Worm (Caenorhabditis elegans) whole organism, mixed stage, embryonic: ENCODE results near the gene F32D8.15.

Experiments used
- blmp-1 ChIP-seq: fragments of 150-350 bp; optimal IDR thresholded peaks from 2 replicates; lab custom pipeline; 2014; ENCODE audit warnings: missing biosample characterization, missing genetic modification characterization
- lin-13 ChIP-seq: fragments of 150-350 bp; optimal IDR thresholded peaks from 2 replicates; lab custom pipeline; 2014; ENCODE audit warnings: missing biosample characterization, missing genetic modification characterization
- lsy-2 ChIP-seq: fragments of 150-350 bp; optimal IDR thresholded peaks from 2 replicates; lab custom pipeline; 2014; ENCODE audit warnings: missing biosample characterization, missing genetic modification characterization
- mls-2 ChIP-seq: sonication (generic microtip); optimal IDR thresholded peaks from 2 replicates; lab custom pipeline; 2016; ENCODE audit warnings: mild to moderate bottlenecking, missing genetic modification characterization, moderate library complexity, missing compliant biosample characterization
- nhr-12 ChIP-seq: fragments of 150-350 bp; optimal IDR thresholded peaks from 2 replicates; lab custom pipeline; 2014; ENCODE audit warnings: missing biosample characterization, missing genetic modification characterization
- nhr-28 ChIP-seq: fragments of 150-350 bp; optimal IDR thresholded peaks from 2 replicates; lab custom pipeline; 2014; ENCODE audit warnings: missing biosample characterization, missing genetic modification characterization
- pha-4 ChIP-seq: fragments of 150-350 bp; optimal IDR thresholded peaks from 2 replicates; lab custom pipeline; 2018; ENCODE audit warnings: missing biosample characterization, missing genetic modification reagents, missing genetic modification characterization

DNA sequence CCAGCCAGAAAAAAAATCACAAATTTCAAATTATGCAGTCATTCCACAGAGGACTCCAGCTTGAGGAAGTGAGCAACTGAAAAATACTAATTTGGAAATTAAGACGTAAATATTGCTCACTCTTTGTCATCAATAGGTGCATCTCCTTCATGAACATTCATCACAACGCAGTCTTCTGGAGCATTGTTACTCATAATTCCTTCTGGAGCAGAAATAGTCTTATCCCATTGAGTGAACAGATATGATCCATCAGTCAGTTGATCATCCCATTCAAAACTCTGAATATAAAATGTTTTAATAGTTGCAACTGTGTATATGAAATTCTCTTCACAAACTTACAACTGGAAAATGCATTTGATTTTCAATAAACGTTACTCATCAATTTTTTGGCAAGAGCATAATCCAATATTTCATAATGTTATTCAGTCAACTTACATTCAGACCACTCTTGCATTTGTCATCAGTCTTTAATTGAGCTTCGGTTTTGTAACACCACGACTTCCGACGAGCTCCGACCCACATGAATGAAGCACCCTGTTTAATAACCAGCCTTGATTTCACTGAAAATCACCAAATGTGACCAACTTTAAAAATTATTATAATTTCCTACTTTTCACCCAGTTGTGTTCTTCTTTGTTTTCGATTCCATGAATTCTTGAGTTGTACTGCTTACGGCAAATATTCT, 49.8 kb downstream of the F32D8.15 start:
- no peak for TF ChIP-seq pha-4 (tag; lab: Kevin White, UChicago)
- no peak for TF ChIP-seq nhr-12 (tag; lab: Kevin White, UChicago)
- no peak for TF ChIP-seq blmp-1 (tag; lab: Kevin White, UChicago)
- no peak for TF ChIP-seq lin-13 (tag; lab: Kevin White, UChicago)
- TF ChIP-seq lsy-2, result no peak
- no peak for TF ChIP-seq nhr-28 (tag; lab: Kevin White, UChicago)
- no peak for TF ChIP-seq mls-2
